Fruit fly (Drosophila melanogaster): ENCODE data around the gene Ski6.

Gene Ski6

dm6 chr2L:13190534-13190933, 31.7 kb downstream of the Ski6 start (continued):
- no peak for TF ChIP-seq unc-4 (GFP tag; IDR thresholded peaks at IDR 0.05; ENCODE audit: partially characterized antibody)
- no peak for TF ChIP-seq CG34422 (GFP tag; IDR thresholded peaks at IDR 0.05)
- TF ChIP-seq Optix (GFP tag; IDR thresholded peaks at IDR 0.05), result no peak
- no peak for TF ChIP-seq bcd (GFP tag; optimal IDR thresholded peaks at IDR 0.05)
- TF ChIP-seq dm (GFP tag; optimal IDR thresholded peaks at IDR 0.05), result no peak
- no peak for TF ChIP-seq CG16863 (GFP tag; optimal IDR thresholded peaks at IDR 0.05)
- no peak for TF ChIP-seq Bgb (GFP tag; IDR thresholded peaks at IDR 0.05; ENCODE audit: partially characterized antibody)
- no peak for TF ChIP-seq Mes4 (GFP tag; optimal IDR thresholded peaks at IDR 0.05)
- no peak for TF ChIP-seq her (GFP tag; optimal IDR thresholded peaks at IDR 0.05)
- TF ChIP-seq MESR4 (GFP tag; optimal IDR thresholded peaks at IDR 0.05), result no peak

DNA sequence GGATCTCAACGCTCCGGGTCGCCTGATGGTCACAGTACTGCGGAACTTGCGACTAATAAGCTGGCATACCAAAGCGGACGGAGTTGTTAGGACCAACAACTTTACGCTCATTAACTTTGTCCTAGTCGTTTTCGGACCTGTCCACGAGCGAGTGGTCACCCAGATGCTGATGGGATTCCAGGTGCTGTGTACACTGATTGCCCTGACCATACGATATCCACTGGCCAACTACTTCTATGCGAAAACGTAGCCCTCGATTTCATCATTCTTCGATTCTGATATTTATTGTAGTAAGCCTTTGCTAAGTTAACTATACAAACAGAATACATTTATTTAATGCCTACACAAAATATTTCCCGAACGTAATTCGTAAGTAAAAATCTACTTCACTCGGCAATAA, 39.1 kb downstream of the Ski6 start, which contains the start of gene Rsph1:
Rsph1 (plus strand) TSS at position 301 of the 400 bp plus-strand sequence.
- TF ChIP-seq row (GFP tag; IDR thresholded peaks at IDR 0.05), result no peak
- peak; percentile 20 for TF ChIP-seq Med (GFP tag)
- TF ChIP-seq Atf-2 (GFP tag; optimal IDR thresholded peaks at IDR 0.05), result no peak
- no peak for TF ChIP-seq CG7928 (GFP tag; optimal IDR thresholded peaks at IDR 0.05)

DNA sequence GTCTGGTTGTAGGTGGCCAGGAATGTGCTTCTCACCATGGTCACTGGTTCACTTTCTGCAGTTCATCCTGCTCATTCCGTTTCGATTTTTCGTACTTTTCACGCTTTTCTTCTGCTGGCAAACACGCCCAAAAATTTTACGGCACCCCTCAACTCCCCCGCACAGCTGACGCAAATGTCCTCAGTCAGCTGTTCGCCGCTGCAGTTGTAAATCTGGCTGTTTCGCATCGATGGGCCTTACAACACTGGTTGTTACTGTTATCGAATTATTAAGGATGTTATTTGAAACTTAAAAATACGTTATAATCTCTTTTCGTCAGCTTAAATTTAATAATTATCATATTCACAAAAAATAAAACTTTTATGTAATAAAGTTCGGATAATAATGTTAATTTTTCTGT, 39.8 kb downstream of the Ski6 start, which contains the start of gene Mgat3:
Mgat3 (minus strand) TSS at position 182 of the 400 bp plus-strand sequence.
- TF ChIP-seq Drgx (GFP tag; IDR thresholded peaks at IDR 0.05) (no peak), crc (GFP tag; optimal IDR thresholded peaks at IDR 0.05) (no peak), Hmx (GFP tag; optimal IDR thresholded peaks at IDR 0.05) (no peak), CG3407 (GFP tag; optimal IDR thresholded peaks at IDR 0.05) (no peak), CG10209 (GFP tag; optimal IDR thresholded peaks at IDR 0.05) (no peak), tap (tag; optimal IDR thresholded peaks at IDR 0.05) (no peak), CG31224 (GFP tag; IDR thresholded peaks at IDR 0.05) (no peak), Med (GFP tag) (peak; percentile 27), CG4282 (GFP tag; optimal IDR thresholded peaks at IDR 0.05) (no peak), Mes4 (GFP tag; optimal IDR thresholded peaks at IDR 0.05) (no peak), CG4820 (GFP tag; optimal IDR thresholded peaks at IDR 0.05) (no peak), CG10267 (tag; optimal IDR thresholded peaks at IDR 0.05) (peak; percentile 94), CG8359 (GFP tag; optimal IDR thresholded peaks at IDR 0.05; ENCODE audit: borderline replicate concordance) (no peak), zfh2 (GFP tag; optimal IDR thresholded peaks at IDR 0.05) (no peak), pzg (GFP tag; optimal IDR thresholded peaks at IDR 0.05) (peak; percentile 34), B-H1 (GFP tag; IDR thresholded peaks at IDR 0.05) (no peak), Pdp1 (GFP tag; optimal IDR thresholded peaks at IDR 0.05) (no peak), CG1603 (tag; optimal IDR thresholded peaks at IDR 0.05) (no peak), CG10147 (GFP tag; optimal IDR thresholded peaks at IDR 0.05) (no peak), Aef1 (GFP tag; IDR thresholded peaks at IDR 0.05) (no peak), CG17612 (GFP tag; IDR thresholded peaks at IDR 0.05) (no peak), CG2116 (GFP tag; optimal IDR thresholded peaks at IDR 0.05) (peak; percentile 55), Myb (GFP tag; optimal IDR thresholded peaks at IDR 0.05) (peak; percentile 41), yki (optimal IDR thresholded peaks at IDR 0.05) (no peak), CG5245 (GFP tag; optimal IDR thresholded peaks at IDR 0.05) (no peak), CG13424 (tag; optimal IDR thresholded peaks at IDR 0.05) (no peak), CG1602 (GFP tag; optimal IDR thresholded peaks at IDR 0.05) (no peak), odd (GFP tag; optimal IDR thresholded peaks at IDR 0.05) (no peak), Gsc (GFP tag; IDR thresholded peaks at IDR 0.05) (no peak), CG17802 (tag; optimal IDR thresholded peaks at IDR 0.05) (no peak), GATAe (GFP tag; conservative IDR thresholded peaks at IDR 0.05) (no peak), CG12219 (GFP tag; optimal IDR thresholded peaks at IDR 0.05) (no peak), BEAF-32 (GFP tag; optimal IDR thresholded peaks at IDR 0.05) (peak; percentile 13), Chrac-16 (GFP tag; optimal IDR thresholded peaks at IDR 0.05) (no peak), crol (GFP tag; IDR thresholded peaks at IDR 0.05) (peak; percentile 84), dati (GFP tag; IDR thresholded peaks at IDR 0.05) (no peak), nerfin-2 (GFP tag; IDR thresholded peaks at IDR 0.05; ENCODE audit: partially characterized antibody) (no peak)

All from whole organism, embryonic.